Fruit fly (Drosophila melanogaster): ENCODE data around the gene CG46339.

CG46339 gene

DNA sequence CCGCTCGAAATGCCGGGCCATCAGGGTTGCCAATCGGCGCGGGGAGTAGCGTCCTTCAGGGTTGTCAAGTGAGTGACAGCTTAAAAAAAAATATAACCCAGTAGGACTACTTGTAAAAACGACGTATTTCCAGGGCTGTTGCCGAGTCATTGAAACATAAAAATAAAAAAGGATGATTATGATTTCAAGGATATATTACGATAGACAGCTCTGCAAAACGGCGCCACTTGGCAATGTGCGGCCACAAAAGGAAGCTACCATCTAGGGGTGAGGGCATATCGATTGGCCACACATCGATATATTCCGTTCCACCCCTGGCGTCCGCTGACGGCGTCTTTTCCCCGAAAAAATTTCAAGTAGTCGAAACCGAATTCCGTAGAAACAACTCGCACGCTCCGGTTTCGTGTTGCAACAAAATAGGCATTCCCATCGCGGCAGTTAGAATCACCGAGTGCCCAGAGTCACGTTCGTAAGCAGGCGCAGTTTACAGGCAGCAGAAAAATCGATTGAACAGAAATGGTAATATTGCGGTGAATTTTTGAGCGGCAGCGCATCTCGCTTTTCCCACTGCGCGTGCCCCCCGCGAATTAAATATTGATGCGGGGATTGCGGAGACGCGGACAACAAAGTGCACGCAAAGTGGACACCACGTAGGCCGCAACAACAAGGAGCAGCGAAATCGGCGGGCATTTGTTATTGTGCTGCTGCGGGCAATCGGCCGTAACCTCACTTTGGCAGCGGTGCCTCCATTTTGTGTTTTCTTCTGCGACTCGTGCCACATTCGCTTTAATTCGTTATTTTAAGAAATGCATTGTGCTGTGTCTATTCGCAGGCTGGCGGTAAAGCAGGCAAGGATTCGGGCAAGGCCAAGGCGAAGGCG lies 48.7 kb upstream of the CG46339 start, which contains the start of the genes ball and His2Av (continued):
- TF ChIP-seq CG15011 (GFP tag; optimal IDR thresholded peaks at IDR 0.05) = peak; percentile 37
- TF ChIP-seq CG15696 (tag; optimal IDR thresholded peaks at IDR 0.05) = peak; percentile 72
- peak; percentile 93 for TF ChIP-seq CG6791 (GFP tag; IDR thresholded peaks at IDR 0.05; ENCODE audit: partially characterized antibody)
- TF ChIP-seq Nf-YC (tag; optimal IDR thresholded peaks at IDR 0.05) = peak; percentile 66
- TF ChIP-seq NK7.1 (GFP tag; optimal IDR thresholded peaks at IDR 0.05) = peak; percentile 54
- peak; percentile 87 for TF ChIP-seq hkb (optimal IDR thresholded peaks at IDR 0.05)
- TF ChIP-seq hkb (GFP tag; IDR thresholded peaks at IDR 0.05) = peak; percentile 84
- peak; percentile 78 for TF ChIP-seq zen2 (GFP tag; IDR thresholded peaks at IDR 0.05; ENCODE audit: partially characterized antibody)
- peak; percentile 72 for TF ChIP-seq klu (GFP tag; IDR thresholded peaks at IDR 0.05)
- TF ChIP-seq BEAF-32 (GFP tag; optimal IDR thresholded peaks at IDR 0.05) = peak; percentile 97
- no peak for TF ChIP-seq TFAM (GFP tag; optimal IDR thresholded peaks at IDR 0.05)
- TF ChIP-seq chm (GFP tag; IDR thresholded peaks at IDR 0.05) = peak; percentile 83
- peak; percentile 52 for TF ChIP-seq org-1 (GFP tag; optimal IDR thresholded peaks at IDR 0.05)
- peak; percentile 98 for TF ChIP-seq MBD-R2 (GFP tag; IDR thresholded peaks at IDR 0.05)
- peak; percentile 69 for TF ChIP-seq CG11723 (GFP tag; optimal IDR thresholded peaks at IDR 0.05)
- peak; percentile 40 for TF ChIP-seq BtbVII (GFP tag; optimal IDR thresholded peaks at IDR 0.05)
- peak; percentile 77 for TF ChIP-seq CG6272 (GFP tag; IDR thresholded peaks at IDR 0.05)
- TF ChIP-seq CG16779 (GFP tag; IDR thresholded peaks at IDR 0.05) = no peak
- peak; percentile 78 for TF ChIP-seq CG43689 (GFP tag; IDR thresholded peaks at IDR 0.05)
- TF ChIP-seq tio (GFP tag; optimal IDR thresholded peaks at IDR 0.05) = no peak
- peak; percentile 71 for TF ChIP-seq CG2875 (GFP tag; optimal IDR thresholded peaks at IDR 0.05)
- TF ChIP-seq CG7839 (tag; optimal IDR thresholded peaks at IDR 0.05) = peak; percentile 75
- no peak for TF ChIP-seq Dfd (GFP tag; optimal IDR thresholded peaks at IDR 0.05)
- TF ChIP-seq gro (GFP tag; optimal IDR thresholded peaks at IDR 0.05) = peak; percentile 79
- peak; percentile 83 for TF ChIP-seq Bdp1 (GFP tag; optimal IDR thresholded peaks at IDR 0.05)
- TF ChIP-seq CG17568 (GFP tag; optimal IDR thresholded peaks at IDR 0.05) = peak; percentile 76
- peak; percentile 91 for TF ChIP-seq CG30403 (GFP tag; optimal IDR thresholded peaks at IDR 0.05)
- peak; percentile 81 for TF ChIP-seq Dad (GFP tag; optimal IDR thresholded peaks at IDR 0.05)
- TF ChIP-seq ttk (GFP tag; IDR thresholded peaks at IDR 0.05) = peak; percentile 64
- peak; percentile 90 for TF ChIP-seq CG16863 (GFP tag; optimal IDR thresholded peaks at IDR 0.05)
- peak; percentile 77 for TF ChIP-seq CG10543 (GFP tag; optimal IDR thresholded peaks at IDR 0.05)
- peak; percentile 79 for TF ChIP-seq CG9215 (GFP tag; IDR thresholded peaks at IDR 0.05)
- TF ChIP-seq amos (GFP tag; IDR thresholded peaks at IDR 0.05; ENCODE audit: partially characterized antibody) = peak; percentile 95
- TF ChIP-seq CG9727 (GFP tag; optimal IDR thresholded peaks at IDR 0.05) = peak; percentile 87
- TF ChIP-seq slp2 (GFP tag; optimal IDR thresholded peaks at IDR 0.05) = peak; percentile 71
- TF ChIP-seq CG1233 (GFP tag; optimal IDR thresholded peaks at IDR 0.05) = peak; percentile 65
- no peak for TF ChIP-seq hth (optimal IDR thresholded peaks at IDR 0.05)
- peak; percentile 65 for TF ChIP-seq CG34376 (GFP tag; optimal IDR thresholded peaks at IDR 0.05)
- TF ChIP-seq Rx (GFP tag; IDR thresholded peaks at IDR 0.05) = peak; percentile 70
- TF ChIP-seq Sry-β (GFP tag; optimal IDR thresholded peaks at IDR 0.05) = no peak
- TF ChIP-seq Side (GFP tag; optimal IDR thresholded peaks at IDR 0.05) = peak; percentile 91
- TF ChIP-seq Neu2 (GFP tag; optimal IDR thresholded peaks at IDR 0.05; ENCODE audit: borderline replicate concordance) = peak; percentile 53
- peak; percentile 81 for TF ChIP-seq CG14441 (GFP tag; IDR thresholded peaks at IDR 0.05)
- TF ChIP-seq tup (GFP tag; optimal IDR thresholded peaks at IDR 0.05) = peak; percentile 74
- TF ChIP-seq Dip3 (GFP tag; optimal IDR thresholded peaks at IDR 0.05) = peak; percentile 87
- TF ChIP-seq CG8359 (GFP tag; optimal IDR thresholded peaks at IDR 0.05; ENCODE audit: borderline replicate concordance) = no peak
- TF ChIP-seq jing (GFP tag; optimal IDR thresholded peaks at IDR 0.05) = peak; percentile 38
- peak; percentile 82 for TF ChIP-seq CG15269 (tag; optimal IDR thresholded peaks at IDR 0.05)
